Fruit fly (Drosophila melanogaster) Kc167 (cell line): ENCODE results near the gene CG6996.

Experiments used
- Myc ChIP-seq: fragments of >200 bp; optimal IDR thresholded peaks from 2 replicates; lab custom pipeline; 2017; ENCODE audit warnings: missing external identifiers
- Sin3A ChIP-seq: fragments of >200 bp; optimal IDR thresholded peaks from 2 replicates; lab custom pipeline; 2018; ENCODE audit warnings: missing external identifiers
- h ChIP-seq: fragments of >200 bp; optimal IDR thresholded peaks from 3 replicates; lab custom pipeline; 2018; ENCODE audit warnings: missing external identifiers
- insv ChIP-seq: fragments of >200 bp; optimal IDR thresholded peaks from 3 replicates; lab custom pipeline; 2018; ENCODE audit warnings: missing external identifiers
- psq ChIP-seq: fragments of >200 bp; optimal IDR thresholded peaks from 2 replicates; lab custom pipeline; 2017; ENCODE audit warnings: missing external identifiers
- ttk ChIP-seq: sonication (Bioruptor generic); optimal IDR thresholded peaks from 2 replicates; lab custom pipeline; 2017; ENCODE audit warnings: missing external identifiers

CG6996 gene

dm6 chr3L:20192872-20193747 is 14.2 kb upstream of the CG6996 start:
- TF ChIP-seq psq (lab: Kevin White, UChicago) (no peak), Myc (lab: Kevin White, UChicago) (no peak), insv (lab: Kevin White, UChicago) (no peak), ttk (lab: Kevin White, UChicago) (no peak), Sin3A (lab: Kevin White, UChicago) (no peak), h (lab: Kevin White, UChicago) (no peak)

dm6 chr3L:20193748-20194058 is 13.6 kb upstream of the CG6996 start:
- TF ChIP-seq h (lab: Kevin White, UChicago) (no peak), Myc (lab: Kevin White, UChicago) (no peak), psq (lab: Kevin White, UChicago) (no peak), ttk (lab: Kevin White, UChicago) (no peak), Sin3A (lab: Kevin White, UChicago) (no peak), insv (lab: Kevin White, UChicago) (no peak)

dm6 chr3L:20194731-20195130 is 12.6 kb upstream of the CG6996 start:
- TF ChIP-seq ttk (lab: Kevin White, UChicago): no peak
- TF ChIP-seq Sin3A (lab: Kevin White, UChicago): no peak
- TF ChIP-seq h (lab: Kevin White, UChicago): no peak
- no peak for TF ChIP-seq Myc (lab: Kevin White, UChicago)
- TF ChIP-seq insv (lab: Kevin White, UChicago): no peak
- no peak for TF ChIP-seq psq (lab: Kevin White, UChicago)

dm6 chr3L:20195875-20196274 is 11.5 kb upstream of the CG6996 start:
- TF ChIP-seq ttk (lab: Kevin White, UChicago): no peak
- no peak for TF ChIP-seq psq (lab: Kevin White, UChicago)
- no peak for TF ChIP-seq Myc (lab: Kevin White, UChicago)
- no peak for TF ChIP-seq insv (lab: Kevin White, UChicago)
- no peak for TF ChIP-seq Sin3A (lab: Kevin White, UChicago)
- TF ChIP-seq h (lab: Kevin White, UChicago): no peak

dm6 chr3L:20196321-20196720 is 11.0 kb upstream of the CG6996 start:
- TF ChIP-seq insv (lab: Kevin White, UChicago): no peak
- no peak for TF ChIP-seq psq (lab: Kevin White, UChicago)
- no peak for TF ChIP-seq Sin3A (lab: Kevin White, UChicago)
- TF ChIP-seq Myc (lab: Kevin White, UChicago): no peak
- TF ChIP-seq h (lab: Kevin White, UChicago): no peak
- TF ChIP-seq ttk (lab: Kevin White, UChicago): no peak

- TF ChIP-seq ttk (lab: Kevin White, UChicago): no peak
Observed at dm6 chr3L:20197213-20197612, 10.1 kb upstream of the CG6996 start.

dm6 chr3L:20197698-20198097 is 9.6 kb upstream of the CG6996 start:
- TF ChIP-seq psq (lab: Kevin White, UChicago) (no peak), h (lab: Kevin White, UChicago) (no peak), Sin3A (lab: Kevin White, UChicago) (no peak), ttk (lab: Kevin White, UChicago) (no peak), Myc (lab: Kevin White, UChicago) (no peak), insv (lab: Kevin White, UChicago) (no peak)

dm6 chr3L:20198138-20198559 is 9.2 kb upstream of the CG6996 start, which contains the start of gene CG42674:
Gene CG42674, minus strand, starts transcription at chr3L:20198317.
- TF ChIP-seq h (lab: Kevin White, UChicago) (no peak), ttk (lab: Kevin White, UChicago) (no peak), Sin3A (lab: Kevin White, UChicago) (no peak), psq (lab: Kevin White, UChicago) (no peak), insv (lab: Kevin White, UChicago) (no peak)

- TF ChIP-seq h (lab: Kevin White, UChicago) (no peak), psq (lab: Kevin White, UChicago) (no peak), ttk (lab: Kevin White, UChicago) (no peak), insv (lab: Kevin White, UChicago) (no peak), Sin3A (lab: Kevin White, UChicago) (no peak), Myc (lab: Kevin White, UChicago) (no peak)
Observed at dm6 chr3L:20199569-20200247, 7.6 kb upstream of the CG6996 start, which contains the start of gene CG42833. Gene CG42833, plus strand, starts transcription at chr3L:20200093.

dm6 chr3L:20201538-20201937 is 5.8 kb upstream of the CG6996 start, which contains the start of gene obst-F:
Gene obst-F, minus strand, starts transcription at chr3L:20201638.
- no peak for TF ChIP-seq ttk (lab: Kevin White, UChicago)
- TF ChIP-seq insv (lab: Kevin White, UChicago): no peak
- no peak for TF ChIP-seq h (lab: Kevin White, UChicago)
- TF ChIP-seq Sin3A (lab: Kevin White, UChicago): no peak
- no peak for TF ChIP-seq Myc (lab: Kevin White, UChicago)
- no peak for TF ChIP-seq psq (lab: Kevin White, UChicago)

dm6 chr3L:20203587-20203986 is 3.7 kb upstream of the CG6996 start, which contains the start of gene CG7298:
Gene CG7298, minus strand, starts transcription at chr3L:20203687.
- TF ChIP-seq insv (lab: Kevin White, UChicago) (no peak), Myc (lab: Kevin White, UChicago) (no peak), Sin3A (lab: Kevin White, UChicago) (no peak), psq (lab: Kevin White, UChicago) (no peak), ttk (lab: Kevin White, UChicago) (no peak), h (lab: Kevin White, UChicago) (no peak)
